Worm (Caenorhabditis elegans) whole organism, L1 larva: ENCODE data around the gene C52A10.3.

Source experiments
- C04F5.9 ChIP-seq: sonication (generic microtip); optimal IDR thresholded peaks from 2 replicates; lab custom pipeline; 2016; ENCODE audit warnings: missing genetic modification characterization, missing compliant biosample characterization
- Y116A8C.19 ChIP-seq: sonication (generic microtip); optimal IDR thresholded peaks from 2 replicates; lab custom pipeline; 2016; ENCODE audit warnings: missing compliant biosample characterization, missing genetic modification characterization, borderline replicate concordance
- alr-1 ChIP-seq: fragments of 200-800 bp; sonication (Bioruptor generic); optimal IDR thresholded peaks from 2 replicates; lab custom pipeline; 2018; ENCODE audit warnings: borderline replicate concordance, mild to moderate bottlenecking, missing genetic modification characterization, missing compliant biosample characterization
- aly-2 ChIP-seq: fragments of 150-350 bp; optimal IDR thresholded peaks from 2 replicates; lab custom pipeline; 2014; ENCODE audit warnings: missing biosample characterization, missing genetic modification characterization
- ama-1 ChIP-seq: fragments of 150-350 bp; optimal IDR thresholded peaks from 2 replicates; lab custom pipeline; 2014
- blmp-1 ChIP-seq: fragments of 150-350 bp; optimal IDR thresholded peaks from 2 replicates; lab custom pipeline; 2014; ENCODE audit warnings: missing biosample characterization, missing genetic modification characterization
- ceh-8 ChIP-seq: fragments of 200-800 bp; sonication (Bioruptor generic); optimal IDR thresholded peaks from 2 replicates; lab custom pipeline; 2018; ENCODE audit warnings: mild to moderate bottlenecking, missing genetic modification characterization, moderate library complexity, missing compliant biosample characterization
- ceh-82 ChIP-seq, 3 experiments: fragments of 150-350 bp in 1 of 3; sonication (generic microtip) in 2 of 3; optimal IDR thresholded peaks; 2 replicates each; lab custom pipeline; 2014 to 2017; ENCODE audit warnings: missing biosample characterization in 3 of 3, missing genetic modification characterization in 3 of 3
- ceh-90 ChIP-seq: sonication (generic microtip); optimal IDR thresholded peaks from 2 replicates; lab custom pipeline; 2016; ENCODE audit warnings: missing genetic modification characterization, missing compliant biosample characterization
- dsc-1 ChIP-seq: sonication (generic microtip); optimal IDR thresholded peaks from 2 replicates; lab custom pipeline; 2016; ENCODE audit warnings: mild to moderate bottlenecking, missing genetic modification characterization, missing compliant biosample characterization
- efl-1 ChIP-seq, 4 experiments: fragments of 150-350 bp; optimal IDR thresholded peaks in 3 of 4; peaks in 1 of 4; 1 replicate in 1 of 4; 2 replicates in 3 of 4; lab custom pipeline; 2014; ENCODE audit warnings: missing biosample characterization in 2 of 4, missing genetic modification characterization in 2 of 4, missing genetic modification reagents in 2 of 4
- egl-27 ChIP-seq, 2 experiments: fragments of 150-350 bp in 1 of 2; sonication (generic microtip); optimal IDR thresholded peaks; 3 replicates each; lab custom pipeline; 2017 to 2018; ENCODE audit warnings: missing biosample characterization in 2 of 2, missing genetic modification characterization in 2 of 2, missing genetic modification reagents in 2 of 2
- elt-3 ChIP-seq, 6 experiments: fragments of 150-350 bp in 1 of 6; sonication (generic microtip); optimal IDR thresholded peaks; 2 replicates each; lab custom pipeline; 2017 to 2018; ENCODE audit warnings: missing biosample characterization in 6 of 6, missing genetic modification characterization in 6 of 6, inconsistent platforms in 1 of 6
- ets-5 ChIP-seq: fragments of 200-800 bp; sonication (Bioruptor generic); IDR thresholded peaks from 2 replicates; pipeline ENCODE4 v1.3.6; 2022; ENCODE audit warnings: missing genetic modification characterization, missing compliant biosample characterization
- fkh-8 ChIP-seq: sonication (generic microtip); optimal IDR thresholded peaks from 2 replicates; lab custom pipeline; 2016; ENCODE audit warnings: mild to moderate bottlenecking, missing genetic modification characterization, missing compliant biosample characterization
- fos-1 ChIP-seq: fragments of 150-350 bp; optimal IDR thresholded peaks from 2 replicates; lab custom pipeline; 2014; ENCODE audit warnings: missing biosample characterization, missing genetic modification characterization
- hlh-17 ChIP-seq: fragments of 200-800 bp; sonication (Bioruptor generic); optimal IDR thresholded peaks from 2 replicates; lab custom pipeline; 2018; ENCODE audit warnings: missing genetic modification characterization, mild to moderate bottlenecking, missing compliant biosample characterization, moderate library complexity, borderline replicate concordance
- hpl-2 ChIP-seq: fragments of 150-350 bp; optimal IDR thresholded peaks from 2 replicates; lab custom pipeline; 2014; ENCODE audit warnings: missing biosample characterization, missing genetic modification reagents, missing genetic modification characterization
- irx-1 ChIP-seq: sonication (generic microtip); optimal IDR thresholded peaks from 2 replicates; lab custom pipeline; 2016; ENCODE audit warnings: missing genetic modification characterization, missing compliant biosample characterization
- jun-1 ChIP-seq: fragments of 150-350 bp; optimal IDR thresholded peaks from 2 replicates; lab custom pipeline; 2014; ENCODE audit warnings: missing biosample characterization, missing genetic modification reagents, missing genetic modification characterization
- lin-13 ChIP-seq: fragments of 150-350 bp; optimal IDR thresholded peaks from 2 replicates; lab custom pipeline; 2014; ENCODE audit warnings: missing biosample characterization, missing genetic modification reagents, missing genetic modification characterization
- lin-15B ChIP-seq: fragments of 150-350 bp; sonication (generic microtip); optimal IDR thresholded peaks from 3 replicates; lab custom pipeline; 2014; ENCODE audit warnings: missing biosample characterization, missing genetic modification characterization
- mab-9 ChIP-seq: fragments of 200-800 bp; sonication (Bioruptor generic); IDR thresholded peaks from 2 replicates; pipeline ENCODE4 v1.3.6; 2022; ENCODE audit warnings: missing genetic modification reagents, missing genetic modification characterization, missing compliant biosample characterization
- mdl-1 ChIP-seq, 2 experiments: fragments of 150-350 bp; optimal IDR thresholded peaks; 2 replicates each; lab custom pipeline; 2014 to 2017; ENCODE audit warnings: missing biosample characterization in 2 of 2, missing genetic modification characterization in 2 of 2, inconsistent platforms in 1 of 2
- nhr-11 ChIP-seq: fragments of 150-350 bp; optimal IDR thresholded peaks from 2 replicates; lab custom pipeline; 2014; ENCODE audit warnings: missing biosample characterization, missing genetic modification characterization
- nhr-19 ChIP-seq: fragments of 200-800 bp; sonication (Bioruptor generic); conservative IDR thresholded peaks from 2 replicates; pipeline ENCODE4 v1.3.6; 2022; ENCODE audit warnings: missing genetic modification characterization, missing compliant biosample characterization
- nhr-20 ChIP-seq: sonication (generic microtip); optimal IDR thresholded peaks from 2 replicates; lab custom pipeline; 2016; ENCODE audit warnings: mild to moderate bottlenecking, missing genetic modification characterization, missing compliant biosample characterization
- nhr-237 ChIP-seq: fragments of 150-350 bp; optimal IDR thresholded peaks from 2 replicates; lab custom pipeline; 2014; ENCODE audit warnings: missing biosample characterization, missing genetic modification characterization
- nhr-28 ChIP-seq: fragments of 150-350 bp; optimal IDR thresholded peaks from 2 replicates; lab custom pipeline; 2014; ENCODE audit warnings: missing biosample characterization, missing genetic modification characterization
- nhr-71 ChIP-seq: sonication (generic microtip); optimal IDR thresholded peaks from 2 replicates; lab custom pipeline; 2016; ENCODE audit warnings: mild to moderate bottlenecking, missing genetic modification characterization, moderate library complexity, missing compliant biosample characterization
- nhr-85 ChIP-seq: sonication (generic microtip); peaks from one replicate; lab custom pipeline; 2016; ENCODE audit warnings: missing genetic modification characterization, inconsistent platforms, missing compliant biosample characterization
- nhr-90 ChIP-seq: sonication (generic microtip); optimal IDR thresholded peaks from 2 replicates; lab custom pipeline; 2016; ENCODE audit warnings: mild to moderate bottlenecking, missing genetic modification characterization, missing compliant biosample characterization; ENCODE audit not compliant: poor library complexity
- pax-3 ChIP-seq: fragments of 200-800 bp; sonication (Bioruptor generic); optimal IDR thresholded peaks from 2 replicates; lab custom pipeline; 2018; ENCODE audit warnings: mild to moderate bottlenecking, missing genetic modification characterization, moderate library complexity, missing compliant biosample characterization
- skn-1 ChIP-seq: fragments of 150-350 bp; optimal IDR thresholded peaks from 2 replicates; lab custom pipeline; 2014; ENCODE audit warnings: missing biosample characterization, missing genetic modification characterization
- sox-4 ChIP-seq: sonication (generic microtip); optimal IDR thresholded peaks from 2 replicates; lab custom pipeline; 2016; ENCODE audit warnings: missing genetic modification characterization, missing compliant biosample characterization
- sup-37 ChIP-seq: fragments of 200-800 bp; sonication (Bioruptor generic); optimal IDR thresholded peaks from 2 replicates; lab custom pipeline; 2018; ENCODE audit warnings: mild to moderate bottlenecking, missing genetic modification characterization, missing compliant biosample characterization
- tlp-1 ChIP-seq: fragments of 150-350 bp; optimal IDR thresholded peaks from 2 replicates; lab custom pipeline; 2014; ENCODE audit warnings: missing biosample characterization, missing genetic modification characterization
- unc-30 ChIP-seq: sonication (generic microtip); optimal IDR thresholded peaks from 2 replicates; lab custom pipeline; 2017; ENCODE audit warnings: missing biosample characterization, missing genetic modification characterization
- unc-98 ChIP-seq: fragments of 200-800 bp; sonication (Bioruptor generic); IDR thresholded peaks from 2 replicates; pipeline ENCODE4 v1.3.6; 2022; ENCODE audit warnings: missing genetic modification characterization, missing compliant biosample characterization
- vab-15 ChIP-seq: sonication (generic microtip); optimal IDR thresholded peaks from 2 replicates; lab custom pipeline; 2017; ENCODE audit warnings: missing genotype, mild to moderate bottlenecking, missing genetic modification characterization, missing compliant biosample characterization
- zip-4 ChIP-seq: fragments of 200-800 bp; sonication (Bioruptor generic); optimal IDR thresholded peaks from 2 replicates; lab custom pipeline; 2018; ENCODE audit warnings: mild to moderate bottlenecking, missing genetic modification characterization, moderate library complexity, missing compliant biosample characterization

C52A10.3 gene

DNA sequence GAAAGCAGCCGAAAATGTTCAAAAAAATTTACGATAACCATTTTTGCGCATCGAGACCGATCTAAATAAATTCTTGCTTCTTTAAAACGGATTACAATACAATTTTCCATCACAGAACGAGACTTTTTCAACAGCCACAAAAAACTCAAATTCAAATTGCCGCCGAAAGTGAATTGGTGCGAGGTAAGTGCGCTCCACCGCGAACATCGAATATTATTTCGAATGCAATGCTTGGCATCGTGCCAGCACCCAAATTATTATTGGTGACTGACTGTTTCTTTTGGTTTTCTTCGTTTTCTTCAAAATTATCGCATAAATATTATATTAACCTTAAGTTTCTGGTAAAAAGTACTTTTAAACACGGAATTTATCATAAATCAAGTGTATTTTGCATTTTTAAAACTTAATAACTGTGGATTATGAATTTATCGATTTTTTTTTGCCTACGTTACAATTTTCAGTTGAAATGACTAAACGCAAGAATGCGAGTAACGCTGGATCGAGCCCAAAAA is 29.8 kb upstream of the C52A10.3 start, which contains the start of gene penr-1 (continued):
- TF ChIP-seq nhr-20 (peak; percentile 67), aly-2 (tag; lab: Kevin White, UChicago) (peak; percentile 20), pax-3 (tag; lab: Kevin White, UChicago) (no peak), irx-1 (tag; lab: Kevin White, UChicago) (peak; percentile 16), zip-4 (no peak), hpl-2 (GFP tag; lab: Kevin White, UChicago) (no peak), jun-1 (tag; lab: Kevin White, UChicago) (peak; percentile 23), vab-15 (peak; percentile 51), skn-1 (tag; lab: Kevin White, UChicago) (peak; percentile 38)
- TF ChIP-seq, all 84 proteins: peak for 40

DNA sequence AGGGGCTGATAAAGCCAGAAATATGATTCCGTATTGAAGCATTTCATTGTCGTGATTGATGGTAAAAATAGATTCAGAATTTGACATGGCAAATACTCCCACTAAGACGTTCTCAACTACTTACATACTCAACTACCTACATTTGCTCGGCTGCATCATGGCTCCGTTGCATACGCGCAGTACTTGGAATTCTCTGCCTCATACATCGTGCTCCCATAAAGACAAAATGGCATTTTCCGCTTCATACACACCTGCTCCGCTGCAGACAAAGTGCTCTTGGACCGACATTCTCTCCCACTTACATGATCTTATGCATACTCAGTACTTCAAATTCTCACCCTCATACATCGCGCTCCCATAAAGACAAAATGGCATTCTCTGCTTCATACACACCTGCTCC is 26.3 kb upstream of the C52A10.3 start, which contains the start of the genes srt-69 and B0238.12:
TSS of gene srt-69 (minus strand) at position 101 of the 400 bp plus-strand sequence.
TSS of gene B0238.12 (plus strand) at position 264 of the 400 bp plus-strand sequence.
- TF ChIP-seq fkh-8 (tag; lab: Kevin White, UChicago) (no peak), nhr-85 (tag; lab: Kevin White, UChicago) (no peak), C04F5.9 (tag; lab: Kevin White, UChicago) (no peak), alr-1 (tag; lab: Kevin White, UChicago) (no peak), lin-15B (no peak), mab-9 (GFP tag; lab: Robert Waterston, UW) (no peak), elt-3 (tag; optimal IDR thresholded peaks at IDR 0.05; lab: Kevin White, UChicago) (no peak), unc-98 (GFP tag; lab: Robert Waterston, UW) (no peak), lin-13 (GFP tag; lab: Kevin White, UChicago) (no peak), nhr-19 (GFP tag; lab: Robert Waterston, UW) (no peak), ceh-8 (GFP tag; lab: Kevin White, UChicago) (no peak), irx-1 (tag; lab: Kevin White, UChicago) (no peak), nhr-20 (no peak), tlp-1 (no peak), nhr-28 (tag; lab: Kevin White, UChicago) (no peak), Y116A8C.19 (tag; lab: Kevin White, UChicago) (no peak), sox-4 (tag; lab: Kevin White, UChicago) (no peak), ceh-82 (tag; optimal IDR thresholded peaks at IDR 0.05; lab: Kevin White, UChicago) (no peak), ama-1 (lab: Kevin White, UChicago) (no peak)
- TF ChIP-seq, all 84 proteins: peak for 0

- TF ChIP-seq vab-15 (no peak), dsc-1 (tag; lab: Kevin White, UChicago) (no peak), fkh-8 (tag; lab: Kevin White, UChicago) (no peak), efl-1 (optimal IDR thresholded peaks at IDR 0.05; lab: Kevin White, UChicago) (no peak), efl-1 (GFP tag; optimal IDR thresholded peaks at IDR 0.05 in 1 of 2; lab: Kevin White, UChicago) (no peak)
Observed at ce11 chrV:5262999-5263398, 23.7 kb upstream of the C52A10.3 start, which contains the start of gene cest-30. TSS of gene cest-30 (minus strand) at chrV:5263099.

DNA sequence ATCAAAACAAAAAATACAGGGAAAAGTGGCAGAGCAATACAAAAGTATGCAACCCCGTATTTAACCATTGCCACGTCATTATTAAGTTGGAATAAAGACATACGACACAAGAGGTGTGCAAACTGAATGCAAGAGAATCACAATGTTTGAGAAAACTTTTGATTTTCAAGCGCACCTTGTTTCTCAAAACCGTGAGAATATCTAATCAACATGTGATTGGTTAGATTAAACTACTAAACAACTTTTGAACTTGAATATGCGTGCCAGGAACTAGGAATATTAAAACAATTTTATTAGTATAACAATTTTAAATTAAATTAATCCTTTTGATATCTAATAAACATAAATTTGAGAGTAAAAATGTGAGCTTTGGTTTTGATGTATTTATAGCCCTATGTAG is 20.1 kb upstream of the C52A10.3 start, which contains the start of gene srt-70:
TSS of gene srt-70 (minus strand) at position 101 of the 400 bp plus-strand sequence.
- TF ChIP-seq unc-30 (tag; lab: Kevin White, UChicago): no peak
- TF ChIP-seq sup-37 (GFP tag; lab: Kevin White, UChicago): no peak

- TF ChIP-seq nhr-11: no peak
Observed at ce11 chrV:5257358-5257757, 18.1 kb upstream of the C52A10.3 start, which contains the start of gene srt-67. TSS of gene srt-67 (minus strand) at chrV:5257458.

DNA sequence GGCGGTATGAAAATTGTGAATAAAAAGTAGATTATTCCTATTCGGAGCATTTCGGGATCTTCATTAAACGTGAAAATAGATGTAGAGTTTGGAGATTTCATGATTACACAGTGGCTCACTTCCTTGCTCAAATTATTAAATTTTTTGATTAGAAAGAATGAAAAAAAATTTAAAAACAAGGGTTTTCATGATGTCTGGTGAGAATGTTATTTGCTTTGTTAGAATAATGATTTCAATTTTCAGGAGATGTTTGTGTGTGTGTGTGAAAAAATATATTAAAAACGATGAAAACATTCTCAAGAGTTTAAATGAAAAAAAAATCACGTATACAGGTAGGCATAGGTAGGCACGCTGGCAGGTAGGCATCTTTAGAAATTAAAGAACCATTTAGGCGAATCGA is 12.7 kb upstream of the C52A10.3 start, which contains the start of gene srt-68:
TSS of gene srt-68 (minus strand) at position 101 of the 400 bp plus-strand sequence.
- TF ChIP-seq ceh-90 (tag; lab: Kevin White, UChicago) (no peak), ets-5 (GFP tag; lab: Robert Waterston, UW) (no peak), blmp-1 (tag; lab: Kevin White, UChicago) (no peak), hlh-17 (GFP tag; lab: Kevin White, UChicago) (no peak), nhr-90 (tag; lab: Kevin White, UChicago) (no peak), nhr-71 (tag; lab: Kevin White, UChicago) (no peak), mdl-1 (tag; optimal IDR thresholded peaks at IDR 0.05; lab: Kevin White, UChicago) (no peak), unc-98 (GFP tag; lab: Robert Waterston, UW) (no peak), fos-1 (tag; lab: Kevin White, UChicago) (no peak), egl-27 (tag; optimal IDR thresholded peaks at IDR 0.05; lab: Kevin White, UChicago) (no peak), nhr-11 (no peak), fkh-8 (tag; lab: Kevin White, UChicago) (no peak), unc-30 (tag; lab: Kevin White, UChicago) (no peak), nhr-237 (tag; lab: Kevin White, UChicago) (no peak), mab-9 (GFP tag; lab: Robert Waterston, UW) (no peak)
